Worm (Caenorhabditis elegans) whole organism, L3 larva: ENCODE measurements around the gene C36C5.4.
A peak's percentile ranks its signal among the peaks of the same experiment; 100 is the strongest.

Experiments used
- ZK546.5 ChIP-seq: sonication (generic microtip); optimal IDR thresholded peaks from 2 replicates; lab custom pipeline; 2017; ENCODE audit warnings: missing biosample characterization, missing genetic modification characterization
- aly-2 ChIP-seq: fragments of 150-350 bp; optimal IDR thresholded peaks from 2 replicates; lab custom pipeline; 2014; ENCODE audit warnings: missing biosample characterization, missing genetic modification characterization
- ama-1 ChIP-seq: fragments of 150-350 bp; optimal IDR thresholded peaks from 2 replicates; lab custom pipeline; 2018
- ceh-16 ChIP-seq: sonication (generic microtip); optimal IDR thresholded peaks from 2 replicates; lab custom pipeline; 2017; ENCODE audit warnings: missing biosample characterization, missing genetic modification characterization
- ceh-28 ChIP-seq: fragments of 150-350 bp; optimal IDR thresholded peaks from 2 replicates; lab custom pipeline; 2014; ENCODE audit warnings: missing biosample characterization, missing genetic modification reagents, missing genetic modification characterization
- ceh-82 ChIP-seq: fragments of 150-350 bp; optimal IDR thresholded peaks from 2 replicates; lab custom pipeline; 2014; ENCODE audit warnings: missing biosample characterization, missing genetic modification characterization
- ceh-9 ChIP-seq: sonication (generic microtip); optimal IDR thresholded peaks from 2 replicates; lab custom pipeline; 2018; ENCODE audit warnings: missing biosample characterization, missing genetic modification characterization
- daf-12 ChIP-seq: fragments of 150-350 bp; optimal IDR thresholded peaks from 2 replicates; lab custom pipeline; 2014; ENCODE audit warnings: missing biosample characterization, missing genetic modification reagents, missing genetic modification characterization
- egl-27 ChIP-seq: sonication (generic microtip); optimal IDR thresholded peaks from 4 replicates; lab custom pipeline; 2017; ENCODE audit warnings: missing biosample characterization, missing genetic modification reagents, missing genetic modification characterization
- elt-1 ChIP-seq: fragments of 150-350 bp; optimal IDR thresholded peaks from 2 replicates; lab custom pipeline; 2014; ENCODE audit warnings: missing biosample characterization, missing genetic modification characterization
- elt-2 ChIP-seq: sonication (generic microtip); optimal IDR thresholded peaks from 2 replicates; lab custom pipeline; 2016; ENCODE audit warnings: missing genetic modification reagents, mild to moderate bottlenecking, missing genetic modification characterization, missing compliant biosample characterization
- elt-3 ChIP-seq, 3 experiments: fragments of 150-350 bp in 1 of 3; sonication (generic microtip) in 2 of 3; optimal IDR thresholded peaks; 2 replicates in 2 of 3; 4 replicates in 1 of 3; lab custom pipeline; 2014 to 2017; ENCODE audit warnings: missing biosample characterization in 3 of 3, missing genetic modification characterization in 3 of 3
- eor-1 ChIP-seq, 2 experiments: fragments of 150-350 bp; optimal IDR thresholded peaks; 2 replicates each; lab custom pipeline; 2014 to 2018; ENCODE audit warnings: missing biosample characterization in 2 of 2, missing genetic modification characterization in 2 of 2
- fkh-10 ChIP-seq: sonication (generic microtip); optimal IDR thresholded peaks from 2 replicates; lab custom pipeline; 2017; ENCODE audit warnings: missing biosample characterization, missing genetic modification reagents, missing genetic modification characterization
- fos-1 ChIP-seq: fragments of 150-350 bp; optimal IDR thresholded peaks from 2 replicates; lab custom pipeline; 2014; ENCODE audit warnings: missing biosample characterization, missing genetic modification characterization
- hmg-11 ChIP-seq: sonication (generic microtip); optimal IDR thresholded peaks from 2 replicates; lab custom pipeline; 2016; ENCODE audit warnings: missing genetic modification characterization, missing compliant biosample characterization
- jun-1 ChIP-seq: fragments of 150-350 bp; optimal IDR thresholded peaks from 2 replicates; lab custom pipeline; 2014; ENCODE audit warnings: missing biosample characterization, missing genetic modification reagents, missing genetic modification characterization
- lin-39 ChIP-seq: fragments of 150-350 bp; optimal IDR thresholded peaks from 2 replicates; lab custom pipeline; 2018; ENCODE audit warnings: missing biosample characterization, missing genetic modification reagents, missing genetic modification characterization
- lsy-12 ChIP-seq: sonication (generic microtip); optimal IDR thresholded peaks from 2 replicates; lab custom pipeline; 2016; ENCODE audit warnings: mild to moderate bottlenecking, missing genetic modification characterization, missing compliant biosample characterization
- mml-1 ChIP-seq: fragments of 150-350 bp; sonication (generic microtip); optimal IDR thresholded peaks from 3 replicates; lab custom pipeline; 2014; ENCODE audit warnings: missing biosample characterization, missing genetic modification characterization
- nfya-1 ChIP-seq: sonication (generic microtip); optimal IDR thresholded peaks from 2 replicates; lab custom pipeline; 2017; ENCODE audit warnings: missing genetic modification characterization, mild to moderate bottlenecking, missing compliant biosample characterization, antibody characterized with exemption, moderate library complexity; ENCODE audit not compliant: insufficient read depth
- nhr-11 ChIP-seq: fragments of 150-350 bp; optimal IDR thresholded peaks from 2 replicates; lab custom pipeline; 2014; ENCODE audit warnings: missing biosample characterization, missing genetic modification characterization
- nhr-23 ChIP-seq: fragments of 150-350 bp; optimal IDR thresholded peaks from 2 replicates; lab custom pipeline; 2014; ENCODE audit warnings: missing biosample characterization, missing genetic modification reagents, missing genetic modification characterization
- nhr-43 ChIP-seq: sonication (generic microtip); optimal IDR thresholded peaks from 2 replicates; lab custom pipeline; 2016; ENCODE audit warnings: mild to moderate bottlenecking, missing genetic modification characterization, missing compliant biosample characterization; ENCODE audit not compliant: poor library complexity, severe bottlenecking
- nhr-67 ChIP-seq: fragments of 150-350 bp; optimal IDR thresholded peaks from 2 replicates; lab custom pipeline; 2014; ENCODE audit warnings: missing biosample characterization, missing genetic modification characterization
- nhr-76 ChIP-seq: fragments of 150-350 bp; sonication (generic microtip); optimal IDR thresholded peaks from 5 replicates; lab custom pipeline; 2014; ENCODE audit warnings: missing biosample characterization, missing genetic modification characterization
- nhr-77 ChIP-seq: fragments of 150-350 bp; optimal IDR thresholded peaks from 2 replicates; lab custom pipeline; 2014; ENCODE audit warnings: missing biosample characterization, missing genetic modification characterization
- pha-4 ChIP-seq: fragments of 150-350 bp; optimal IDR thresholded peaks from 2 replicates; lab custom pipeline; 2014; ENCODE audit warnings: missing biosample characterization, missing genetic modification reagents, missing genetic modification characterization
- pqm-1 ChIP-seq: fragments of 150-350 bp; optimal IDR thresholded peaks from 2 replicates; lab custom pipeline; 2017; ENCODE audit warnings: missing biosample characterization, missing genetic modification characterization, inconsistent platforms
- sea-2 ChIP-seq: fragments of 150-350 bp; sonication (generic microtip); optimal IDR thresholded peaks from 4 replicates; lab custom pipeline; 2014; ENCODE audit warnings: missing biosample characterization, missing genetic modification reagents, missing genetic modification characterization
- skn-1 ChIP-seq: fragments of 150-350 bp; optimal IDR thresholded peaks from 2 replicates; lab custom pipeline; 2014; ENCODE audit warnings: missing biosample characterization, missing genetic modification characterization
- tbx-2 ChIP-seq: sonication (generic microtip); optimal IDR thresholded peaks from 2 replicates; lab custom pipeline; 2016; ENCODE audit warnings: mild to moderate bottlenecking, missing genetic modification characterization, missing compliant biosample characterization
- unc-39 ChIP-seq: sonication (generic microtip); optimal IDR thresholded peaks from 4 replicates; lab custom pipeline; 2017; ENCODE audit warnings: missing biosample characterization, missing genetic modification characterization
- unc-62 ChIP-seq: fragments of 150-350 bp; sonication (generic microtip); optimal IDR thresholded peaks from 4 replicates; lab custom pipeline; 2014; ENCODE audit warnings: missing biosample characterization, missing genetic modification reagents, missing genetic modification characterization
- zag-1 ChIP-seq: fragments of 150-350 bp; optimal IDR thresholded peaks from 2 replicates; lab custom pipeline; 2014; ENCODE audit warnings: missing biosample characterization, missing genetic modification characterization
- ztf-11 ChIP-seq: fragments of 150-350 bp; optimal IDR thresholded peaks from 2 replicates; lab custom pipeline; 2014; ENCODE audit warnings: missing biosample characterization, missing genetic modification characterization

C36C5.4 gene

DNA sequence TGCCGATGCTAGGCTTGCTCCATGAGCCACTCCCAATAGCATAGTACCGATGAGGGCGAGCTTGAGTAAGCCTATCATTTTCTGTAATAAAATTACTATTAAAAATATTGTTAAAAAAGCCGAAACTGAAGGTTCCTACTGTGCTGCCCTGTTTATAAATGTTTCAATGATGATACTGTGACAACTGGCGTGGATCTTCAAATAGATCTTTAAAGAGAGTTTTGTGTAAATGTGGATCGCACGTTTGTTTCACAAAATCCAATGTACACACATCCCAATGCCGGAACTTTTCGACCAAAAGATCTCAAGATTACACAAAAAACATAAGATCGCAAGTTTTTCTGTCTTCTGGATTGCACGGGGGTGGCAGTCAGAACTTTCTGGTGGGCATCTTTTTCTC, 922 bp upstream of the C36C5.4 start, which contains the start of gene C36C5.14:
C36C5.14 (minus strand) TSS at position 101 of the 400 bp plus-strand sequence.
- TF ChIP-seq mml-1: no peak
- TF ChIP-seq fos-1: no peak
- TF ChIP-seq skn-1 (tag; lab: Kevin White, UChicago): no peak
- no peak for TF ChIP-seq lin-39 (tag; lab: Kevin White, UChicago)
- no peak for TF ChIP-seq tbx-2 (tag; lab: Kevin White, UChicago)
- TF ChIP-seq ZK546.5 (tag; lab: Kevin White, UChicago): no peak
- TF ChIP-seq hmg-11 (tag; lab: Kevin White, UChicago): no peak
- TF ChIP-seq ztf-11: no peak
- no peak for TF ChIP-seq ceh-28 (tag; lab: Kevin White, UChicago)
- no peak for TF ChIP-seq unc-62 (GFP tag; lab: Kevin White, UChicago)
- no peak for TF ChIP-seq ceh-9
- TF ChIP-seq pha-4: no peak

DNA sequence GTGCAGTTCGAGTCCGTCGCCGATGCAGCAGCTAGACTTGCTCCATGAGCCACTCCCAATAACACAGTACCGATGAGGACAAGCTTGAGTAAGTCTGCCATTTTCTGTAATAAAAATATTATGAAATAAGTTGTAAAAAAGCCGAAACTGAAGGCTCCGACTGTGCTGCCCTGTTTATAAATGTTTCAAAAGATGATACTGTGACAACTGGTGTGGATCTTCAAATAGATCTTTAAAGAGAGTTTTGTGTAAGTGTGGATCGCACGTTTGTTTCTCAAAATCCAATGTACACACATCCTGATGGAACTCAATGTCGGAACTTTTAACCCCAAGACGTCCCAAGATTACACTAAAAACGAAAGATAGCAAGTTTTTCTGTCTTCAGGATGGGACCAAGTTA, 2.3 kb downstream of the C36C5.4 start, which contains the start of gene C36C5.15:
C36C5.15 (minus strand) TSS at position 101 of the 400 bp plus-strand sequence.
- no peak for TF ChIP-seq elt-3 (tag; optimal IDR thresholded peaks at IDR 0.05; lab: Kevin White, UChicago)
- TF ChIP-seq nhr-76: no peak
- TF ChIP-seq nhr-77: no peak
- TF ChIP-seq jun-1: no peak
- TF ChIP-seq ZK546.5 (tag; lab: Kevin White, UChicago): no peak
- TF ChIP-seq ceh-9: no peak
- no peak for TF ChIP-seq ceh-28 (tag; lab: Kevin White, UChicago)
- TF ChIP-seq hmg-11 (tag; lab: Kevin White, UChicago): no peak
- TF ChIP-seq egl-27 (tag; lab: Kevin White, UChicago): no peak
- TF ChIP-seq ceh-16 (tag; lab: Kevin White, UChicago): no peak
- no peak for TF ChIP-seq zag-1 (tag; lab: Kevin White, UChicago)
- no peak for TF ChIP-seq aly-2 (tag; lab: Kevin White, UChicago)
- TF ChIP-seq elt-1 (tag; lab: Kevin White, UChicago): no peak
- no peak for TF ChIP-seq fkh-10 (GFP tag; lab: Kevin White, UChicago)
- no peak for TF ChIP-seq ceh-82 (tag; lab: Kevin White, UChicago)
- no peak for TF ChIP-seq nhr-23 (tag; lab: Kevin White, UChicago)
- no peak for TF ChIP-seq daf-12 (tag; lab: Kevin White, UChicago)
- TF ChIP-seq unc-39 (tag; lab: Kevin White, UChicago): no peak
- no peak for TF ChIP-seq tbx-2 (tag; lab: Kevin White, UChicago)
- TF ChIP-seq eor-1 (tag; optimal IDR thresholded peaks at IDR 0.05; lab: Kevin White, UChicago): no peak

DNA sequence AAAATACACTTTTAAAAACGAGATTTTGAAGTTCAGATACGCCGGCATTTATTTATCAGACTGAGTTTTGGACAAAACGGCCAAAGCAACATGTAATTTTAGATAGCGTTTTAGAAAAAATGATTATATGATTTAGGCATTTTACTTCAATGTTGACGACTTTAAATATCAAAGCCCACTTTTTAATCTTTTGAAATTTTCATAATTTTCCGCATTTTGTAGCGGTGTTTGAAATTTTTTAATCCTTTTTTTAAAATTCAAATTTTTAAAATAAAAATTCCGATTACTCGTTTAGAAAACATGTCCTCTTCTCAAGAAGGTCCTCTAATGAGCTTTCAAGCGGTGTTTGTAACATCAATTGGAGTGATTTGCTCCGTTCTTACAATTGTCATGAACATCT, 3.5 kb downstream of the C36C5.4 start, which contains the start of gene srbc-6:
srbc-6 (plus strand) TSS at position 301 of the 400 bp plus-strand sequence.
- TF ChIP-seq ZK546.5 (tag; lab: Kevin White, UChicago): no peak
- no peak for TF ChIP-seq sea-2 (GFP tag; lab: Kevin White, UChicago)
- no peak for TF ChIP-seq unc-62 (GFP tag; lab: Kevin White, UChicago)
- TF ChIP-seq mml-1: no peak
- no peak for TF ChIP-seq jun-1
- no peak for TF ChIP-seq nfya-1 (tag; lab: Kevin White, UChicago)
- no peak for TF ChIP-seq pqm-1 (tag; lab: Kevin White, UChicago)
- TF ChIP-seq, all 47 proteins: peak for 0

DNA sequence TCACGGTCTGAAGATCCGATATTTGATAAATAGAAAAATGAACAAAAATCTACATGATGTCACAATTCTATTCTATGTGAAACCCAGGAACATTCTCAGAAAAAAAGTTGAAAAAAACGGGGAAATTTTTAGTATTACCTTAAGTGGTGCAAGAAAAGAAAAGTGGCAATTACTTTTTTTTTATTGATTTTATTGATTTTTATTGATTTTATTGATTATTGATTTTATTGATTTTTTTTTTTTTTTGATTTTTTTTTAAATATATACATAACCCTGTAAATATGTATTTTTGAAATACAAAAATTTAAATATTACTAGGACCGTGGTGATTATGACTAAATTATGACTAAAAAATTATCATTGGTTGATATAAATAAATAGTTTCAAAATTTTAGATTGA, 5.3 kb downstream of the C36C5.4 start:
- TF ChIP-seq ceh-28 (tag; lab: Kevin White, UChicago): peak; percentile 89
- no peak for TF ChIP-seq ZK546.5 (tag; lab: Kevin White, UChicago)
- TF ChIP-seq, all 47 proteins: peak for 1

DNA sequence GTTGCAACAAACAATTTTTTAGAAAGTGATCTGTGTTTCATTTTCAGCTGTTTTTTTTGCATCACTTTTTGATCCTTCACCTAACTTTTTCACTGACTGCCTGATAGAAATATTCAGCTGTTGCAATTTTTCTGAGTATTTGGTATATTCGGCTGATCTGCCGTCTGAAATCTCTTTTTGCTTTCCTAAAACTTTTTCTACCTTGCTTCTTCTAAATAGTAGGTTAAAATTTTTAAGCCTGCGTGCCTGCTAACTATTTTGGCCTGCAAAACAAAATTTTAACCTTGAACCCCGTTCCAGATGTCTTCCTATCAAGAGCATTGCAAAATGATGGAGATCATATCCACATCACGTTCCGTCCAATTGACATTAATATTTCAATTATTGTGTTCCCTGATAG, 9.8 kb downstream of the C36C5.4 start, which contains the start of gene srab-8:
srab-8 (plus strand) TSS at position 301 of the 400 bp plus-strand sequence.
- TF ChIP-seq jun-1 (no peak), ama-1 (lab: Kevin White, UChicago) (no peak), unc-62 (GFP tag; lab: Kevin White, UChicago) (no peak), nhr-67 (no peak), fos-1 (no peak), nhr-11 (tag; lab: Kevin White, UChicago) (no peak), ceh-28 (tag; lab: Kevin White, UChicago) (no peak), elt-3 (tag; optimal IDR thresholded peaks at IDR 0.05; lab: Kevin White, UChicago) (no peak), lsy-12 (tag; lab: Kevin White, UChicago) (no peak), pqm-1 (tag; lab: Kevin White, UChicago) (no peak), nhr-43 (tag; lab: Kevin White, UChicago) (no peak), elt-2 (tag; lab: Kevin White, UChicago) (no peak)
